Fruit fly (Drosophila melanogaster) whole organism, prepupa: ENCODE data around the gene Snapin.

Experiments used
- CG11762 ChIP-seq: fragments of 200-800 bp; sonication (Bioruptor generic); optimal IDR thresholded peaks from 3 replicates; lab custom pipeline; 2016; ENCODE audit warnings: missing biosample characterization, missing genetic modification characterization; ENCODE audit not compliant: insufficient read depth
- CG15336 ChIP-seq: fragments of 200-800 bp; sonication (Bioruptor generic); IDR thresholded peaks from 2 replicates; pipeline ENCODE4 v1.3.6; 2022; ENCODE audit warnings: missing biosample characterization, missing genetic modification characterization
- CG1621 ChIP-seq: fragments of 200-800 bp; sonication (Bioruptor generic); optimal IDR thresholded peaks from 3 replicates; lab custom pipeline; 2018; ENCODE audit warnings: missing biosample characterization, mild to moderate bottlenecking, missing genetic modification characterization
- CG16779 ChIP-seq: fragments of 200-800 bp; sonication (Bioruptor generic); optimal IDR thresholded peaks from 3 replicates; lab custom pipeline; 2017; ENCODE audit warnings: missing biosample characterization, mild to moderate bottlenecking, missing genetic modification characterization
- CG3032 ChIP-seq: fragments of 200-800 bp; optimal IDR thresholded peaks from 2 replicates; lab custom pipeline; 2019; ENCODE audit warnings: missing biosample characterization, mild to moderate bottlenecking, missing genetic modification characterization, moderate library complexity
- CG31627 ChIP-seq: fragments of 200-800 bp; sonication (Bioruptor generic); optimal IDR thresholded peaks from 3 replicates; lab custom pipeline; 2016; ENCODE audit warnings: missing biosample characterization, missing genetic modification characterization
- CG32006 ChIP-seq: fragments of 200-800 bp; sonication (Bioruptor generic); optimal IDR thresholded peaks from 3 replicates; lab custom pipeline; 2017; ENCODE audit warnings: missing biosample characterization, mild to moderate bottlenecking, missing genetic modification characterization
- CG34406 ChIP-seq: fragments of 200-800 bp; sonication (Bioruptor generic); optimal IDR thresholded peaks from 3 replicates; lab custom pipeline; 2016; ENCODE audit warnings: missing biosample characterization, missing genetic modification characterization
- CG3919 ChIP-seq: fragments of 200-800 bp; sonication (Bioruptor generic); optimal IDR thresholded peaks from 3 replicates; lab custom pipeline; 2016; ENCODE audit warnings: missing biosample characterization, missing genetic modification characterization
- CG4318 ChIP-seq: fragments of 200-800 bp; sonication (Bioruptor generic); optimal IDR thresholded peaks from 3 replicates; lab custom pipeline; 2017; ENCODE audit warnings: missing biosample characterization, mild to moderate bottlenecking, missing genetic modification characterization
- CG6276 ChIP-seq: fragments of 200-800 bp; sonication (Bioruptor generic); optimal IDR thresholded peaks from 2 replicates; lab custom pipeline; 2017; ENCODE audit warnings: missing biosample characterization, mild to moderate bottlenecking, missing genetic modification characterization
- CG6792 ChIP-seq: fragments of 200-800 bp; sonication (Bioruptor generic); optimal IDR thresholded peaks from 3 replicates; lab custom pipeline; 2016; ENCODE audit warnings: missing biosample characterization, missing genetic modification characterization
- CG6808 ChIP-seq: fragments of 200-800 bp; sonication (Bioruptor generic); optimal IDR thresholded peaks from 3 replicates; lab custom pipeline; 2017; ENCODE audit warnings: missing biosample characterization, missing genetic modification characterization, mild to moderate bottlenecking, moderate library complexity, missing genetic modification reagents
- CG6854 ChIP-seq: fragments of 200-800 bp; sonication (Bioruptor generic); optimal IDR thresholded peaks from 2 replicates; lab custom pipeline; 2017; ENCODE audit warnings: missing biosample characterization, mild to moderate bottlenecking, missing genetic modification characterization
- CG7368 ChIP-seq: fragments of 200-800 bp; sonication (Bioruptor generic); optimal IDR thresholded peaks from 3 replicates; lab custom pipeline; 2016; ENCODE audit warnings: missing biosample characterization, missing genetic modification characterization
- CG8119 ChIP-seq: fragments of 200-800 bp; sonication (Bioruptor generic); IDR thresholded peaks from 3 replicates; pipeline ENCODE4 v1.3.6; 2022; ENCODE audit warnings: missing biosample characterization, missing genetic modification characterization
- CG8319 ChIP-seq: fragments of 200-800 bp; sonication (Bioruptor generic); optimal IDR thresholded peaks from 3 replicates; lab custom pipeline; 2016; ENCODE audit warnings: missing biosample characterization, missing genetic modification characterization
- CG8632 ChIP-seq: fragments of 200-800 bp; sonication (Bioruptor generic); optimal IDR thresholded peaks from 3 replicates; lab custom pipeline; 2016; ENCODE audit warnings: missing biosample characterization, missing genetic modification characterization
- CG9139 ChIP-seq: fragments of 200-800 bp; sonication (Bioruptor generic); optimal IDR thresholded peaks from 3 replicates; lab custom pipeline; 2017; ENCODE audit warnings: missing biosample characterization, mild to moderate bottlenecking, missing genetic modification characterization
- Eip75B ChIP-seq: fragments of 200-800 bp; sonication (Bioruptor generic); optimal IDR thresholded peaks from 3 replicates; lab custom pipeline; 2016; ENCODE audit warnings: missing biosample characterization, missing genetic modification characterization
- Eip78C ChIP-seq: fragments of 200-800 bp; sonication (Bioruptor generic); peaks from one replicate; lab custom pipeline; 2016; ENCODE audit warnings: missing biosample characterization, missing genetic modification characterization
- Gug ChIP-seq: fragments of 200-800 bp; sonication (Bioruptor generic); IDR thresholded peaks from 2 replicates; pipeline ENCODE4 v1.3.6; 2022; ENCODE audit warnings: missing biosample characterization, missing genetic modification characterization
- Hr38 ChIP-seq: sonication (Bioruptor generic); optimal IDR thresholded peaks from 2 replicates; lab custom pipeline; 2016; ENCODE audit warnings: missing biosample characterization, missing genetic modification characterization
- Hr39 ChIP-seq: fragments of 200-800 bp; sonication (Bioruptor generic); optimal IDR thresholded peaks from 2 replicates; lab custom pipeline; 2016; ENCODE audit warnings: missing biosample characterization, missing genetic modification characterization
- Hr4 ChIP-seq: fragments of 200-800 bp; sonication (Bioruptor generic); optimal IDR thresholded peaks from 3 replicates; lab custom pipeline; 2016; ENCODE audit warnings: missing biosample characterization, missing genetic modification characterization
- Lpt ChIP-seq: fragments of 200-800 bp; sonication (Bioruptor generic); optimal IDR thresholded peaks from 3 replicates; lab custom pipeline; 2016; ENCODE audit warnings: missing biosample characterization, missing genetic modification characterization
- OdsH ChIP-seq: fragments of 200-800 bp; sonication (Bioruptor generic); optimal IDR thresholded peaks from 3 replicates; lab custom pipeline; 2016; ENCODE audit warnings: missing biosample characterization, missing genetic modification characterization
- Sox102F ChIP-seq: fragments of 200-800 bp; sonication (Bioruptor generic); optimal IDR thresholded peaks from 2 replicates; lab custom pipeline; 2016; ENCODE audit warnings: missing biosample characterization, mild to moderate bottlenecking, missing genetic modification characterization
- Sox14 ChIP-seq: fragments of 200-800 bp; sonication (Bioruptor generic); optimal IDR thresholded peaks from 3 replicates; lab custom pipeline; 2016; ENCODE audit warnings: missing biosample characterization, missing genetic modification characterization
- Sox15 ChIP-seq: fragments of 200-800 bp; sonication (Bioruptor generic); optimal IDR thresholded peaks from 3 replicates; lab custom pipeline; 2016; ENCODE audit warnings: missing biosample characterization, missing genetic modification characterization
- achi ChIP-seq: fragments of 200-800 bp; sonication (Bioruptor generic); optimal IDR thresholded peaks from 3 replicates; lab custom pipeline; 2016; ENCODE audit warnings: missing biosample characterization, missing genetic modification characterization
- acj6 ChIP-seq: fragments of 200-800 bp; sonication (Bioruptor generic); optimal IDR thresholded peaks from 3 replicates; lab custom pipeline; 2016; ENCODE audit warnings: missing biosample characterization, missing genetic modification characterization
- dac ChIP-seq: fragments of 200-800 bp; sonication (Bioruptor generic); optimal IDR thresholded peaks from 2 replicates; lab custom pipeline; 2017; ENCODE audit warnings: missing biosample characterization, mild to moderate bottlenecking, missing genetic modification characterization
- dsx ChIP-seq: fragments of 200-800 bp; optimal IDR thresholded peaks from 3 replicates; lab custom pipeline; 2019; ENCODE audit warnings: missing biosample characterization, mild to moderate bottlenecking, missing genetic modification characterization, moderate library complexity; ENCODE audit not compliant: poor library complexity, severe bottlenecking
- eg ChIP-seq: fragments of 200-800 bp; sonication (Bioruptor generic); IDR thresholded peaks from 3 replicates; pipeline ENCODE4 v1.3.6; 2022; ENCODE audit warnings: missing biosample characterization, missing genetic modification characterization
- esn ChIP-seq: fragments of 200-800 bp; sonication (Bioruptor generic); optimal IDR thresholded peaks from 2 replicates; lab custom pipeline; 2016; ENCODE audit warnings: missing biosample characterization, mild to moderate bottlenecking, missing genetic modification characterization, moderate library complexity
- fd59A ChIP-seq: fragments of 200-800 bp; sonication (Bioruptor generic); optimal IDR thresholded peaks from 2 replicates; lab custom pipeline; 2017; ENCODE audit warnings: missing biosample characterization, mild to moderate bottlenecking, missing genetic modification characterization, missing genetic modification reagents
- fkh ChIP-seq: fragments of 200-800 bp; sonication (Bioruptor generic); optimal IDR thresholded peaks from 3 replicates; lab custom pipeline; 2017; ENCODE audit warnings: missing biosample characterization, mild to moderate bottlenecking, missing genetic modification characterization, moderate library complexity
- lz ChIP-seq: fragments of 200-800 bp; sonication (Bioruptor generic); optimal IDR thresholded peaks from 3 replicates; lab custom pipeline; 2016; ENCODE audit warnings: missing biosample characterization, missing genetic modification characterization
- net ChIP-seq: fragments of 200-800 bp; sonication (Bioruptor generic); optimal IDR thresholded peaks from 3 replicates; lab custom pipeline; 2016; ENCODE audit warnings: missing biosample characterization, missing genetic modification characterization
- salr ChIP-seq, 2 experiments: fragments of 200-800 bp; sonication (Bioruptor generic); optimal IDR thresholded peaks; 3 replicates each; lab custom pipeline; 2016 to 2018; ENCODE audit warnings: missing biosample characterization in 2 of 2, missing genetic modification characterization in 2 of 2, mild to moderate bottlenecking in 1 of 2
- spab ChIP-seq: fragments of 200-800 bp; sonication (Bioruptor generic); optimal IDR thresholded peaks from 2 replicates; lab custom pipeline; 2017; ENCODE audit warnings: missing biosample characterization, mild to moderate bottlenecking, missing genetic modification characterization, missing genetic modification reagents
- ss ChIP-seq, 2 experiments: fragments of 200-800 bp; sonication (Bioruptor generic); optimal IDR thresholded peaks; 2 replicates in 1 of 2; 3 replicates in 1 of 2; lab custom pipeline; 2017 to 2018; ENCODE audit warnings: mild to moderate bottlenecking in 2 of 2, missing biosample characterization in 2 of 2, missing genetic modification characterization in 2 of 2, moderate library complexity in 1 of 2
- svp ChIP-seq: fragments of 200-800 bp; sonication (Bioruptor generic); peaks from one replicate; lab custom pipeline; 2016; ENCODE audit warnings: missing biosample characterization, missing genetic modification characterization
- topi ChIP-seq: fragments of 200-800 bp; sonication (Bioruptor generic); optimal IDR thresholded peaks from 3 replicates; lab custom pipeline; 2016; ENCODE audit warnings: missing biosample characterization, missing genetic modification characterization
- vri ChIP-seq: fragments of 200-800 bp; sonication (Bioruptor generic); optimal IDR thresholded peaks from 3 replicates; lab custom pipeline; 2016; ENCODE audit warnings: missing biosample characterization, mild to moderate bottlenecking, missing genetic modification characterization

Snapin gene

dm6 chr2L:2755323-2755695 lies 4.2 kb downstream of the Snapin start:
- TF ChIP-seq CG32006 (GFP tag; lab: Kevin White, UChicago) (no peak), CG11762 (GFP tag; lab: Kevin White, UChicago) (peak; percentile 11), esn (GFP tag; lab: Kevin White, UChicago) (no peak), dac (GFP tag; lab: Kevin White, UChicago) (no peak), svp (GFP tag; lab: Kevin White, UChicago) (no peak), CG6276 (GFP tag; lab: Kevin White, UChicago) (no peak), CG6808 (peak; percentile 48), net (GFP tag; lab: Kevin White, UChicago) (peak; percentile 31), vri (peak; percentile 34), spab (no peak), Lpt (GFP tag; lab: Kevin White, UChicago) (peak; percentile 76), CG6854 (GFP tag; lab: Kevin White, UChicago) (peak; percentile 83), CG34406 (GFP tag; lab: Kevin White, UChicago) (no peak), Eip78C (peak; percentile 61), CG8119 (GFP tag; lab: Robert Waterston, UW) (no peak), achi (GFP tag; lab: Kevin White, UChicago) (no peak), Sox102F (GFP tag; lab: Kevin White, UChicago) (peak; percentile 50), topi (GFP tag; lab: Kevin White, UChicago) (no peak), CG16779 (peak; percentile 72), dsx (GFP tag; lab: Kevin White, UChicago) (peak; percentile 10), CG8319 (no peak), Eip75B (GFP tag; lab: Kevin White, UChicago) (no peak), CG1621 (peak; percentile 32), CG8632 (GFP tag; lab: Kevin White, UChicago) (peak; percentile 19), acj6 (GFP tag; lab: Kevin White, UChicago) (no peak), CG9139 (GFP tag; lab: Kevin White, UChicago) (peak; percentile 79), ss (GFP tag; optimal IDR thresholded peaks at IDR 0.05; lab: Kevin White, UChicago) (peak; percentile 71 to 76), Hr4 (no peak)

DNA sequence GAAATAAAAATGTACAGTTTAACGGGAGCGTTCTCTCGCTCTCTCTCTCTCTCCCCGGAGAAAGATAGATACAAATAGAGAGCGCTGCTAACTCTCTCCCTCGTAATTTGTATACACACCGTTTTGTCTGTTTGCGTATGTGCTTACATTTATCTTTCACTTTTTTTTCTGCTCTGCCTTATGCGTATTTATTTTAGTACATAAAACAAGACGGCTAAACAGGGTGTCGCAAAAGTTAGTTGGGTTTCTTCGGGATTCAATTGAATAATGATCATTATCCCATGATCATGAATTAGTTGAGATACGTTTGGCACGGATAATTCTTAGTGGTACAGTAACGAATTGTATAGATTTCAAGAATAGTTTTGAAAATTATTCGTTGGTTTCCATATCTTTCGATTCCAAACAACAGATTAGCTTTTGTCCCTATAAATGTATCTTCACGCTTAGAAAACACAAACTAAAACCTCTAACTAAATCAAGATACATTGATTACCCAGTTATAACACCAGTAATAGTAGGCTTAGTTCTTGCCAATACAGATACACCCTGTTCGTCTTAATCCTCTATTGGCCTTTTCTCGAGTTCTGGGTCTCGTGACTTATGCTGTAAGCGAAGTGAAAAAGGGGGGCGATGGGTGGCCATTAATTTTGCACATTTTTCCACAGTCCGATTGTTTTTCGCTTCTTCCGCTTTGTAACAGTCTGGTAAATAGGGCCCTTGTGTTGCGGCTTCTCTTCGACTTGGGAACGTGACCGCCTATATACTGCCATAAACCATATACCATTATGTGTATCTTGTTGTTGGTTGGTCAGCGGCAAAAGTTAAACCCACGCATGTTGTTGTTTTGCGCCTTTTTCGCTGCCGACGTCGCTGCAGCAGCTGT lies 4.8 kb downstream of the Snapin start:
- peak; percentile 81 for TF ChIP-seq CG6854 (GFP tag; lab: Kevin White, UChicago)
- TF ChIP-seq CG8119 (GFP tag; lab: Robert Waterston, UW) = no peak
- peak; percentile 89 for TF ChIP-seq achi (GFP tag; lab: Kevin White, UChicago)
- TF ChIP-seq Hr38 (GFP tag; lab: Kevin White, UChicago) = peak; percentile 23
- no peak for TF ChIP-seq eg (GFP tag; lab: Robert Waterston, UW)
- TF ChIP-seq CG11762 (GFP tag; lab: Kevin White, UChicago) = peak; percentile 86
- TF ChIP-seq CG6792 (GFP tag; lab: Kevin White, UChicago) = peak; percentile 83
- TF ChIP-seq Hr4 = peak; percentile 93
- TF ChIP-seq acj6 (GFP tag; lab: Kevin White, UChicago) = peak; percentile 87
- TF ChIP-seq ss (GFP tag; optimal IDR thresholded peaks at IDR 0.05; lab: Kevin White, UChicago) = peak; percentile 80 to 88
- TF ChIP-seq svp (GFP tag; lab: Kevin White, UChicago) = peak; percentile 92
- TF ChIP-seq esn (GFP tag; lab: Kevin White, UChicago) = peak; percentile 89
- TF ChIP-seq CG3919 (GFP tag; lab: Kevin White, UChicago) = peak; percentile 86
- peak; percentile 89 for TF ChIP-seq spab
- TF ChIP-seq CG32006 (GFP tag; lab: Kevin White, UChicago) = peak; percentile 97
- peak; percentile 90 for TF ChIP-seq Sox14 (GFP tag; lab: Kevin White, UChicago)
- peak; percentile 86 for TF ChIP-seq topi (GFP tag; lab: Kevin White, UChicago)
- TF ChIP-seq OdsH (GFP tag; lab: Kevin White, UChicago) = peak; percentile 87
- TF ChIP-seq salr (GFP tag; optimal IDR thresholded peaks at IDR 0.05; lab: Kevin White, UChicago) = peak; percentile 68 to 94
- peak; percentile 91 for TF ChIP-seq dac (GFP tag; lab: Kevin White, UChicago)
- peak; percentile 92 for TF ChIP-seq CG4318 (GFP tag; lab: Kevin White, UChicago)
- peak; percentile 95 for TF ChIP-seq fkh
- TF ChIP-seq CG1621 = peak; percentile 80
- TF ChIP-seq Gug = no peak
- no peak for TF ChIP-seq CG15336 (GFP tag; lab: Robert Waterston, UW)
- TF ChIP-seq Sox15 (GFP tag; lab: Kevin White, UChicago) = peak; percentile 76
- TF ChIP-seq CG31627 = peak; percentile 76
- TF ChIP-seq CG8632 (GFP tag; lab: Kevin White, UChicago) = peak; percentile 81
- TF ChIP-seq CG9139 (GFP tag; lab: Kevin White, UChicago) = peak; percentile 69
- TF ChIP-seq CG7368 (GFP tag; lab: Kevin White, UChicago) = peak; percentile 74
- TF ChIP-seq fd59A (GFP tag; lab: Kevin White, UChicago) = peak; percentile 84
- TF ChIP-seq Hr39 (GFP tag; lab: Kevin White, UChicago) = peak; percentile 73
- peak; percentile 87 for TF ChIP-seq lz (GFP tag; lab: Kevin White, UChicago)
- TF ChIP-seq CG3032 (tag; lab: Kevin White, UChicago) = peak; percentile 90
